Worm (Caenorhabditis elegans) whole organism, L4 larva: ENCODE data around the gene Y11D7A.19.

ENCODE experiments used
- F44E2.7 ChIP-seq: fragments of 200-800 bp; sonication (Bioruptor generic); IDR thresholded peaks from 2 replicates; pipeline ENCODE4 v2.1.2; 2022; ENCODE audit warnings: missing genetic modification characterization, missing compliant biosample characterization
- R02D3.7 ChIP-seq: fragments of 150-350 bp; sonication (generic microtip); optimal IDR thresholded peaks from 3 replicates; lab custom pipeline; 2014; ENCODE audit warnings: missing biosample characterization, missing genetic modification characterization
- Y105C5A.15 ChIP-seq: fragments of 200-800 bp; sonication (Bioruptor generic); IDR thresholded peaks from 2 replicates; pipeline ENCODE4 v1.3.6; 2022; ENCODE audit warnings: missing genetic modification characterization, missing compliant biosample characterization
- Y75B8A.6 ChIP-seq: fragments of 200-800 bp; sonication (Bioruptor generic); IDR thresholded peaks from 2 replicates; pipeline ENCODE4 v1.3.6; 2022; ENCODE audit warnings: missing genetic modification reagents, missing genetic modification characterization, missing compliant biosample characterization
- ZK546.5 ChIP-seq, 2 experiments: sonication (generic microtip); optimal IDR thresholded peaks; 2 replicates each; lab custom pipeline; 2017; ENCODE audit warnings: missing biosample characterization in 2 of 2, missing genetic modification characterization in 2 of 2
- aha-1 ChIP-seq: fragments of 150-350 bp; peaks from one replicate; lab custom pipeline; 2014; ENCODE audit warnings: missing biosample characterization, missing genetic modification characterization
- ama-1 ChIP-seq: fragments of 150-350 bp; optimal IDR thresholded peaks from 2 replicates; lab custom pipeline; 2014; ENCODE audit warnings: inconsistent platforms, mixed read lengths
- ceh-44 ChIP-seq: fragments of 200-800 bp; sonication (Bioruptor generic); IDR thresholded peaks from 2 replicates; pipeline ENCODE4 v1.3.6; 2022; ENCODE audit warnings: missing genetic modification reagents, missing genetic modification characterization, missing compliant biosample characterization
- cey-2 ChIP-seq: sonication (generic microtip); optimal IDR thresholded peaks from 3 replicates; lab custom pipeline; 2017; ENCODE audit warnings: missing genetic modification characterization, mild to moderate bottlenecking, missing compliant biosample characterization, antibody characterized with exemption, borderline replicate concordance; ENCODE audit not compliant: insufficient read depth
- daf-12 ChIP-seq: fragments of 150-350 bp; optimal IDR thresholded peaks from 2 replicates; lab custom pipeline; 2014; ENCODE audit warnings: missing biosample characterization, missing genetic modification reagents, missing genetic modification characterization
- daf-16 ChIP-seq, 3 experiments: sonication (generic microtip); optimal IDR thresholded peaks; 2 replicates each; lab custom pipeline; 2016 to 2017; ENCODE audit warnings: missing genetic modification characterization in 3 of 3, missing genetic modification reagents in 3 of 3, mild to moderate bottlenecking in 2 of 3, missing compliant biosample characterization in 2 of 3, missing biosample characterization in 1 of 3, moderate library complexity in 1 of 3
- daf-8 ChIP-seq: fragments of 200-800 bp; sonication (Bioruptor generic); IDR thresholded peaks from 2 replicates; pipeline ENCODE4 v1.3.6; 2022; ENCODE audit warnings: missing genetic modification characterization, missing compliant biosample characterization
- egl-27 ChIP-seq: sonication (generic microtip); optimal IDR thresholded peaks from 3 replicates; lab custom pipeline; 2017; ENCODE audit warnings: missing biosample characterization, missing genetic modification reagents, missing genetic modification characterization
- hif-1 ChIP-seq, 2 experiments: sonication (generic microtip); optimal IDR thresholded peaks; 2 replicates each; lab custom pipeline; 2016 to 2017; ENCODE audit warnings: missing compliant biosample characterization in 2 of 2, missing genetic modification characterization in 2 of 2, missing genetic modification reagents in 2 of 2, missing genotype in 2 of 2, mild to moderate bottlenecking in 1 of 2
- hlh-30 ChIP-seq: sonication (generic microtip); optimal IDR thresholded peaks from 2 replicates; lab custom pipeline; 2017; ENCODE audit warnings: antibody characterized with exemption, mild to moderate bottlenecking, missing genetic modification characterization, missing compliant biosample characterization; ENCODE audit not compliant: insufficient read depth
- lin-1 ChIP-seq: fragments of 200-800 bp; sonication (Bioruptor generic); IDR thresholded peaks from 2 replicates; pipeline ENCODE4 v1.3.6; 2022; ENCODE audit warnings: missing genetic modification reagents, missing genetic modification characterization, missing compliant biosample characterization
- lin-13 ChIP-seq: fragments of 150-350 bp; optimal IDR thresholded peaks from 2 replicates; lab custom pipeline; 2014; ENCODE audit warnings: missing biosample characterization, missing genetic modification reagents, missing genetic modification characterization
- lin-29 ChIP-seq: fragments of 200-800 bp; sonication (Bioruptor generic); IDR thresholded peaks from 2 replicates; pipeline ENCODE4 v1.3.6; 2022; ENCODE audit warnings: missing genetic modification reagents, missing genetic modification characterization, missing compliant biosample characterization
- lir-3 ChIP-seq: sonication (generic microtip); optimal IDR thresholded peaks from 2 replicates; lab custom pipeline; 2016; ENCODE audit warnings: mild to moderate bottlenecking, missing genetic modification characterization, missing compliant biosample characterization
- madf-5 ChIP-seq, 2 experiments: fragments of 200-800 bp; sonication (Bioruptor generic); IDR thresholded peaks; 2 replicates each; pipeline ENCODE4 v1.3.6; 2022; ENCODE audit warnings: missing compliant biosample characterization in 2 of 2, missing genetic modification characterization in 2 of 2
- mdl-1 ChIP-seq, 2 experiments: fragments of 150-350 bp in 1 of 2; sonication (generic microtip) in 1 of 2; optimal IDR thresholded peaks; 2 replicates each; lab custom pipeline; 2014 to 2017; ENCODE audit warnings: missing biosample characterization in 2 of 2, missing genetic modification characterization in 2 of 2
- mdt-29 ChIP-seq: fragments of 200-800 bp; sonication (Bioruptor generic); IDR thresholded peaks from 2 replicates; pipeline ENCODE4 v1.3.6; 2022; ENCODE audit warnings: missing genetic modification reagents, missing genetic modification characterization, missing compliant biosample characterization
- mep-1 ChIP-seq: fragments of 150-350 bp; sonication (generic microtip); optimal IDR thresholded peaks from 3 replicates; lab custom pipeline; 2014; ENCODE audit warnings: missing biosample characterization, missing genetic modification characterization
- mxl-2 ChIP-seq: fragments of 200-800 bp; sonication (Bioruptor generic); conservative IDR thresholded peaks from 2 replicates; pipeline ENCODE4 v1.3.6; 2022; ENCODE audit warnings: missing genetic modification reagents, missing genetic modification characterization, missing compliant biosample characterization
- mxl-3 ChIP-seq: fragments of 200-800 bp; sonication (Bioruptor generic); optimal IDR thresholded peaks from 2 replicates; lab custom pipeline; 2018; ENCODE audit warnings: mild to moderate bottlenecking, missing genetic modification characterization, missing compliant biosample characterization
- nhr-10 ChIP-seq: fragments of 150-350 bp; optimal IDR thresholded peaks from 2 replicates; lab custom pipeline; 2014; ENCODE audit warnings: missing biosample characterization, missing genetic modification characterization
- nhr-102 ChIP-seq: sonication (generic microtip); optimal IDR thresholded peaks from 2 replicates; lab custom pipeline; 2016; ENCODE audit warnings: mild to moderate bottlenecking, missing genetic modification characterization, moderate library complexity, missing compliant biosample characterization
- nhr-48 ChIP-seq: sonication (generic microtip); optimal IDR thresholded peaks from 2 replicates; lab custom pipeline; 2016; ENCODE audit warnings: mild to moderate bottlenecking, missing genetic modification characterization, missing compliant biosample characterization
- nhr-6 ChIP-seq: fragments of 150-350 bp; optimal IDR thresholded peaks from 2 replicates; lab custom pipeline; 2014; ENCODE audit warnings: missing biosample characterization, missing genetic modification characterization
- nhr-77 ChIP-seq: fragments of 150-350 bp; optimal IDR thresholded peaks from 2 replicates; lab custom pipeline; 2014; ENCODE audit warnings: missing biosample characterization, missing genetic modification characterization
- pha-4 ChIP-seq, 2 experiments: fragments of 150-350 bp in 1 of 2; fragments of 200-800 bp in 1 of 2; sonication (Bioruptor generic) in 1 of 2; IDR thresholded peaks in 1 of 2; optimal IDR thresholded peaks in 1 of 2; 2 replicates each; pipeline versions ENCODE4 v1.3.6 to Lab custom; 2014 to 2022; ENCODE audit warnings: missing genetic modification characterization in 2 of 2, missing genetic modification reagents in 2 of 2, missing biosample characterization in 1 of 2, missing compliant biosample characterization in 1 of 2
- php-3 ChIP-seq: fragments of 200-800 bp; sonication (Bioruptor generic); IDR thresholded peaks from 2 replicates; pipeline ENCODE4 v1.3.6; 2022; ENCODE audit warnings: missing genetic modification reagents, missing genetic modification characterization, missing compliant biosample characterization
- rbr-2 ChIP-seq: sonication (generic microtip); optimal IDR thresholded peaks from 2 replicates; lab custom pipeline; 2016; ENCODE audit warnings: missing genotype, missing genetic modification characterization, missing compliant biosample characterization
- skn-1 ChIP-seq: fragments of 150-350 bp; optimal IDR thresholded peaks from 2 replicates; lab custom pipeline; 2014; ENCODE audit warnings: missing biosample characterization, missing genetic modification characterization
- spr-3 ChIP-seq: fragments of 200-800 bp; sonication (Bioruptor generic); optimal IDR thresholded peaks from 2 replicates; lab custom pipeline; 2018; ENCODE audit warnings: mild to moderate bottlenecking, missing genetic modification characterization, missing compliant biosample characterization
- zfp-3 ChIP-seq: fragments of 200-800 bp; sonication (Bioruptor generic); conservative IDR thresholded peaks from 2 replicates; pipeline ENCODE4 v1.3.6; 2022; ENCODE audit warnings: missing genetic modification reagents, missing genetic modification characterization, missing compliant biosample characterization

Y11D7A.19 gene

ce11 chrIV:9259687-9260086 is 6.7 kb downstream of the Y11D7A.19 start, which contains the start of gene Y11D7A.10:
Gene Y11D7A.10, minus strand, starts transcription at chrIV:9259768.
- TF ChIP-seq hif-1 (tag; optimal IDR thresholded peaks at IDR 0.05; lab: Kevin White, UChicago) (peak; percentile 72 to 89), daf-16 (GFP tag; optimal IDR thresholded peaks at IDR 0.05; lab: Kevin White, UChicago) (no peak), daf-16 (tag; optimal IDR thresholded peaks at IDR 0.05; lab: Kevin White, UChicago) (peak; percentile 55), skn-1 (tag; lab: Kevin White, UChicago) (no peak), aha-1 (tag; lab: Kevin White, UChicago) (peak; percentile 92), hlh-30 (peak; percentile 6), Y105C5A.15 (GFP tag; lab: Robert Waterston, UW) (no peak), nhr-6 (tag; lab: Kevin White, UChicago) (no peak), zfp-3 (no peak), ZK546.5 (tag; optimal IDR thresholded peaks at IDR 0.05; lab: Kevin White, UChicago) (no peak), ama-1 (lab: Kevin White, UChicago) (no peak), daf-8 (GFP tag; lab: Robert Waterston, UW) (no peak)

- TF ChIP-seq hif-1 (tag; optimal IDR thresholded peaks at IDR 0.05; lab: Kevin White, UChicago) (peak in 1 of 2 experiments; percentile 14), mxl-2 (GFP tag; lab: Robert Waterston, UW) (no peak), nhr-48 (tag; lab: Kevin White, UChicago) (peak; percentile 25), mdt-29 (GFP tag; lab: Robert Waterston, UW) (no peak), egl-27 (tag; lab: Kevin White, UChicago) (no peak), mep-1 (peak; percentile 9), pha-4 (GFP tag; IDR thresholded peaks at IDR 0.05; lab: Robert Waterston, UW) (no peak), pha-4 (tag; optimal IDR thresholded peaks at IDR 0.05; lab: Kevin White, UChicago) (no peak), ama-1 (lab: Kevin White, UChicago) (peak; percentile 93), mxl-3 (peak; percentile 4), Y75B8A.6 (GFP tag; lab: Robert Waterston, UW) (no peak), daf-12 (tag; lab: Kevin White, UChicago) (no peak), spr-3 (GFP tag; lab: Kevin White, UChicago) (no peak)
Measured at ce11 chrIV:9258547-9258946, 7.8 kb downstream of the Y11D7A.19 start.

ce11 chrIV:9256865-9257264 is 9.5 kb downstream of the Y11D7A.19 start:
- TF ChIP-seq R02D3.7 (tag; lab: Kevin White, UChicago) (no peak), aha-1 (tag; lab: Kevin White, UChicago) (peak; percentile 76)

- TF ChIP-seq egl-27 (tag; lab: Kevin White, UChicago) (no peak), lir-3 (tag; lab: Kevin White, UChicago) (no peak), cey-2 (tag; lab: Kevin White, UChicago) (no peak), ZK546.5 (tag; optimal IDR thresholded peaks at IDR 0.05; lab: Kevin White, UChicago) (no peak)
- TF ChIP-seq, all 104 proteins: peak for 0
Measured at ce11 chrIV:9256017-9256416, 10.3 kb downstream of the Y11D7A.19 start, which contains the start of gene Y11D7A.9. Gene Y11D7A.9, minus strand, starts transcription at chrIV:9256117.

ce11 chrIV:9251079-9251478 is 15.3 kb downstream of the Y11D7A.19 start, which contains the start of gene Y11D7A.8:
Gene Y11D7A.8, plus strand, starts transcription at chrIV:9251379.
- no peak for TF ChIP-seq nhr-77 (tag; lab: Kevin White, UChicago)
- no peak for TF ChIP-seq F44E2.7
- TF ChIP-seq mxl-2 (GFP tag; lab: Robert Waterston, UW): no peak
- TF ChIP-seq mdl-1 (tag; optimal IDR thresholded peaks at IDR 0.05; lab: Kevin White, UChicago): no peak
- TF ChIP-seq php-3 (GFP tag; lab: Robert Waterston, UW): no peak
- no peak for TF ChIP-seq rbr-2 (tag; lab: Kevin White, UChicago)
- no peak for TF ChIP-seq madf-5 (GFP tag; IDR thresholded peaks at IDR 0.05; lab: Robert Waterston, UW)
- TF ChIP-seq lin-1 (GFP tag; lab: Robert Waterston, UW): no peak
- TF ChIP-seq nhr-10 (tag; lab: Kevin White, UChicago): no peak
- no peak for TF ChIP-seq zfp-3
- no peak for TF ChIP-seq Y75B8A.6 (GFP tag; lab: Robert Waterston, UW)
- TF ChIP-seq lin-29: no peak
- no peak for TF ChIP-seq lin-13
- TF ChIP-seq ceh-44: no peak
- no peak for TF ChIP-seq nhr-102 (tag; lab: Kevin White, UChicago)
